Worm (Caenorhabditis elegans): Measurements from ENCODE around the gene tag-343.

Gene tag-343

ce11 chrX:16671234-16671633, 3.3 kb downstream of the tag-343 start:
- TF ChIP-seq ceh-48 (tag; optimal IDR thresholded peaks at IDR 0.05): no peak
- TF ChIP-seq unc-86 (tag; optimal IDR thresholded peaks at IDR 0.05): no peak
- no peak for TF ChIP-seq hlh-15 (tag; optimal IDR thresholded peaks at IDR 0.05)
- TF ChIP-seq elt-4 (tag; optimal IDR thresholded peaks at IDR 0.05): no peak
- TF ChIP-seq che-1 (tag; optimal IDR thresholded peaks at IDR 0.05): no peak
- TF ChIP-seq tbx-2 (tag; optimal IDR thresholded peaks at IDR 0.05): no peak
- TF ChIP-seq ceh-22 (tag; optimal IDR thresholded peaks at IDR 0.05): no peak
- no peak for TF ChIP-seq rnt-1 (tag; optimal IDR thresholded peaks at IDR 0.05)
- no peak for TF ChIP-seq hlh-6 (tag; optimal IDR thresholded peaks at IDR 0.05)

ce11 chrX:16669106-16669505, 5.4 kb downstream of the tag-343 start:
- no peak for TF ChIP-seq ref-2 (tag; optimal IDR thresholded peaks at IDR 0.05)
- TF ChIP-seq elt-2 (tag; optimal IDR thresholded peaks at IDR 0.05): peak; percentile 67

- TF ChIP-seq hlh-6 (tag; optimal IDR thresholded peaks at IDR 0.05) (no peak), pha-2 (tag; optimal IDR thresholded peaks at IDR 0.05) (no peak), eyg-1 (tag; optimal IDR thresholded peaks at IDR 0.05) (no peak), ztf-16 (tag; optimal IDR thresholded peaks at IDR 0.05) (no peak), fkh-10 (GFP tag; optimal IDR thresholded peaks at IDR 0.05) (no peak), lin-11 (tag; optimal IDR thresholded peaks at IDR 0.05) (no peak), lim-6 (tag; optimal IDR thresholded peaks at IDR 0.05) (no peak), ref-2 (tag; optimal IDR thresholded peaks at IDR 0.05) (no peak), Y22D7AL.16 (tag; optimal IDR thresholded peaks at IDR 0.05) (no peak), ceh-6 (GFP tag; optimal IDR thresholded peaks at IDR 0.05) (no peak), T23F11.4 (GFP tag; optimal IDR thresholded peaks at IDR 0.05) (no peak), ceh-24 (tag; optimal IDR thresholded peaks at IDR 0.05) (no peak), tbx-2 (tag; optimal IDR thresholded peaks at IDR 0.05) (no peak), ceh-45 (GFP tag; IDR thresholded peaks at IDR 0.05) (no peak), ttx-3 (tag; optimal IDR thresholded peaks at IDR 0.05) (no peak), F13H6.1 (tag; optimal IDR thresholded peaks at IDR 0.05) (no peak), nhr-232 (tag; optimal IDR thresholded peaks at IDR 0.05) (no peak), che-1 (tag; optimal IDR thresholded peaks at IDR 0.05) (no peak), pat-9 (tag; optimal IDR thresholded peaks at IDR 0.05) (no peak)
Measured at ce11 chrX:16667515-16667914, 7.0 kb downstream of the tag-343 start.

ce11 chrX:16662723-16663122, 11.8 kb downstream of the tag-343 start, which contains the start of gene F43B10.1:
F43B10.1 (minus strand) TSS chrX:16662823.
- TF ChIP-seq fkh-10 (GFP tag; optimal IDR thresholded peaks at IDR 0.05): no peak
- no peak for TF ChIP-seq eyg-1 (tag; optimal IDR thresholded peaks at IDR 0.05)
- TF ChIP-seq ahr-1 (tag; optimal IDR thresholded peaks at IDR 0.05): no peak
- no peak for TF ChIP-seq ceh-34 (tag; optimal IDR thresholded peaks at IDR 0.05)
- TF ChIP-seq madf-2 (tag; optimal IDR thresholded peaks at IDR 0.05): no peak
- TF ChIP-seq hlh-8 (tag; optimal IDR thresholded peaks at IDR 0.05): no peak
- no peak for TF ChIP-seq ceh-30 (tag; optimal IDR thresholded peaks at IDR 0.05)
- TF ChIP-seq fax-1 (tag; optimal IDR thresholded peaks at IDR 0.05): no peak
- TF ChIP-seq ceh-24 (tag; optimal IDR thresholded peaks at IDR 0.05): no peak
- TF ChIP-seq ttx-3 (tag; optimal IDR thresholded peaks at IDR 0.05): no peak
- no peak for TF ChIP-seq ceh-48 (tag; optimal IDR thresholded peaks at IDR 0.05)
- TF ChIP-seq rnt-1 (tag; optimal IDR thresholded peaks at IDR 0.05): no peak
- no peak for TF ChIP-seq hlh-6 (tag; optimal IDR thresholded peaks at IDR 0.05)
- TF ChIP-seq T23F11.4 (GFP tag; optimal IDR thresholded peaks at IDR 0.05): no peak
- no peak for TF ChIP-seq ceh-14 (tag; optimal IDR thresholded peaks at IDR 0.05)

ce11 chrX:16660268-16660667, 14.3 kb downstream of the tag-343 start:
- TF ChIP-seq unc-42 (tag; optimal IDR thresholded peaks at IDR 0.05): peak; percentile 7
- TF ChIP-seq odd-2 (tag; optimal IDR thresholded peaks at IDR 0.05): no peak
